Fruit fly (Drosophila melanogaster): ENCODE measurements around the gene Pus7.

The Pus7 gene

DNA sequence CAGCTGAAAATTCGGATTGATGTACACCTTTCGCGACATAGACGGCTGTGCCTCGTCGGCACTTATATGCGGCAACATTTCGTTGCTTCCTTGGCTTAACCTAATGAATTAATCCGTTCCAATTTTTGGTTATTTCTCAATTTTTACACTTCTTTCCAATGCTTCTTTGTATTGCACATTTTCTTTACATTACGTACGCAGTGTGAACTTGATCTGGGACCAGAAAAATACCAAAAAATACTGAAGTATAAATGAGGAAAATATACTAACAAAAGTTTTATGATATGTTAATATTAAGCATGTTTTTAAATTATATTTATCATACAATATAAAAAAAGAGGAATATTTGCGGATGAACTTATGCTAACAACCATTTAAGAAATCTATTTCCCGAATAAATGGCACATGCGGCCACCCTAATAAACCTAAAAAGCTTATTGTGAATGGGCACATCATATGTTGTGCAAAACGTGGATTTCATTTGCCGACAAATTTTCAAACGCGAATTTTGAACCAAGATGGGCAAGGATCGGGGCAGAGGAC is at the start of gene Pus7, which contains the start of gene ZC3H3:
Gene Pus7 (plus strand): TSS at position 437 of the 543 bp plus-strand sequence.
Gene ZC3H3 (minus strand): TSS at position 197 of the 543 bp plus-strand sequence.
- no peak for TF ChIP-seq CG8478 (optimal IDR thresholded peaks at IDR 0.05)
- TF ChIP-seq CTCF (optimal IDR thresholded peaks at IDR 0.05), result no peak

dm6 chr3L:8460050-8460878 is 49.5 kb upstream of the Pus7 start:
- no peak for TF ChIP-seq CG8478 (optimal IDR thresholded peaks at IDR 0.05)
- TF ChIP-seq CTCF (optimal IDR thresholded peaks at IDR 0.05), result no peak

DNA sequence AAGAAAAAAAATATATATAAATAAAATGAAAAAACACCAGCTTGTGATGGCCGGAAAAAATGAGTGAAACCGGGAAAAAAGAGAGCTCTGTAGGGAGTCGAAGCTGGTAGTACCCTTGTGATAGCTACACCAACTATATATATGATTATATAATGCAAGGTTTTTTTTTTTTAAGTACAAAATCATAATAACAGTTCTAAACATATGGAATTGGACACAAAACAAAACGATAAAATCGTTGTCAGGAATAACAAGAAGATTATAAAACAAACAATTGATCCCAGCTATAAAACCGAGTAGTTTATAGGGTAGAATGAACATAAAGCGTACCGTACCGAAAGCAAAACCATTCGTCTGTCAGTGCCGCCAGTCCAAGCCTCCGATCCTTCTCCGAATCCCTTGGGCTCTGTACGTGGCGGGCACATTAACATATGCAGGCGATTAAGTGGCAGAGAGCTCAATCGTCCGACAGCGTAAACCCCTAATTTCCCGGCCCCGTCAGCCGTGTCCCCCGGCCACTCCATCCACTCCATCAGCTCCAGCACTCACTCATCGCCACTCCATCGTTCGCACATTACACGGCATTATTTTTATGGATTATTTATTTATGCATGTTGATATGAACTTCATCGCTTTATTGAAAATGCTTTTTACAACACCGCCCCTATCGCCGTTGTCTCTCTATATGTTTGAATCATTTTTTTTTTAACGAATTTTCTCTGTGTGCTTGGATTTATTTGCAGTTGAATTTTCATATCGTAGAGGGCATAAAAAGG is 48.4 kb upstream of the Pus7 start:
- TF ChIP-seq CTCF (optimal IDR thresholded peaks at IDR 0.05) (no peak), CG8478 (optimal IDR thresholded peaks at IDR 0.05) (no peak)

DNA sequence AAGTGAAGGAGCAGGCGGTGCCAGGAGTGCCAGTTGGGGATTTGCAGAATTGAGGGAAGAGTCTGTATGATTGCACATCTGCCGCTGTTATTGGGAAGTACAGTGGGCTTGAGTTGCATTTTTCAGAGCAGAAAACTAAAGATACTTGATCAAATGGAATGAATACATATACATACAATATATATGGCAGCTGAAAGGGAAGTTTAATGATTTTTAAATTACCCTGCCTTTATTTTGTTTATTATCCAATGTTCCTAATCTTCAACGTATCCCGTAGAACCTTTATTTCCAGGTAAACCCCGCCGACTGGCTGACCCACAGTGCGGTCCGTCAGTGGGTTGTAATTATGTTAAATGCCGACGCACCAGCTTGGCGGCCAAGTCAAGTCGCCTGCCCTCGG is 28.9 kb upstream of the Pus7 start:
- TF ChIP-seq CTCF (optimal IDR thresholded peaks at IDR 0.05) (no peak), CG8478 (optimal IDR thresholded peaks at IDR 0.05) (no peak)

DNA sequence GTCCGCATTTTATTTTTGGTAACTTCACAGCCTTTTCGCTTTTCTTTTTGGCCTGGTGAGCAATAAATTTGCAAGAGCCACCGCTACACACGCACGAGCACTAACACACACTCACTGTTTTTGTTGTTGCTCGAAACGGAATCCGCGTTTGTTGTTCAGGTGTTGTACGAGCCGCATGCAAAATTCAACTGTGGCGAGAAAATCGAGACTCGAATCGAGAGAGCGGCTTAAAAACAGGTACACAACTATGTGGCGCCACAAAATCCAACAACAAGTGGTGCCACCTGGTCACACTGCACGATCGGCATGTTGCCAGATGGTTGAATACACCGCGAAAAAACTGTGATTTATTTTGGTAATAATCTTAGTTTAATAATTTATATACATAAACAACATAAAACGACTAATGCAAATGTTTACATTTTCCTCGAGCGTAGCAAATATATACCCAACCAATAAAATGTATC is 2.8 kb upstream of the Pus7 start, which contains the start of gene CG43163:
Gene CG43163 (minus strand): TSS at position 172 of the 467 bp plus-strand sequence.
- TF ChIP-seq CTCF (optimal IDR thresholded peaks at IDR 0.05) (peak in 1 of 2 experiments; percentile 29), CG8478 (optimal IDR thresholded peaks at IDR 0.05) (no peak)

dm6 chr3L:8512428-8512827 is 2.6 kb downstream of the Pus7 start, which contains the start of gene CG6765:
TSS of gene CG6765 (plus strand) at chr3L:8512767.
- TF ChIP-seq CG8478 (optimal IDR thresholded peaks at IDR 0.05), result no peak

DNA sequence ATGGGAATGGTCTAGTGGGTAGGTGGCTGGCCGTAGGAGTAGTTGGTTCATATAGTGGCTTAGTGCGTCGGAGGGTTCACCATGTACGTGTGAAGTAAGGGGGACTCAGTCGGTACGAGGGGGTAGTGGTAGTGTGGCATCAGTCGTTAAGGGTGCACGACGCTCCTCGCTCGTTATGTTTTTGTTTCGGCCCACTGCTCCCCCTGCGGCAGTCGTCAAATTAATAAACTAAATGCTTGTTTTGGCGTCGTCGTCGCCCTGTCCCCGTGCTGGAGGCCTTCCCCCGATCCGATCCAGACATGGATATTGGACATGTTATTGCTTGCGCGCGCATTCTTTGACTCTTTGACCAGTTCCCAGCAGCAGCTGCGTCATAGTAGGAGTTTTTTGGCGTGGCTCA is 3.5 kb downstream of the Pus7 start:
- TF ChIP-seq CTCF (optimal IDR thresholded peaks at IDR 0.05) (no peak), CG8478 (optimal IDR thresholded peaks at IDR 0.05) (no peak)

dm6 chr3L:8514768-8515167 is 5.0 kb downstream of the Pus7 start, which contains the start of gene CG6683:
TSS of gene CG6683 (minus strand) at chr3L:8514921.
- TF ChIP-seq CG8478 (optimal IDR thresholded peaks at IDR 0.05) (no peak), CTCF (optimal IDR thresholded peaks at IDR 0.05) (no peak)

DNA sequence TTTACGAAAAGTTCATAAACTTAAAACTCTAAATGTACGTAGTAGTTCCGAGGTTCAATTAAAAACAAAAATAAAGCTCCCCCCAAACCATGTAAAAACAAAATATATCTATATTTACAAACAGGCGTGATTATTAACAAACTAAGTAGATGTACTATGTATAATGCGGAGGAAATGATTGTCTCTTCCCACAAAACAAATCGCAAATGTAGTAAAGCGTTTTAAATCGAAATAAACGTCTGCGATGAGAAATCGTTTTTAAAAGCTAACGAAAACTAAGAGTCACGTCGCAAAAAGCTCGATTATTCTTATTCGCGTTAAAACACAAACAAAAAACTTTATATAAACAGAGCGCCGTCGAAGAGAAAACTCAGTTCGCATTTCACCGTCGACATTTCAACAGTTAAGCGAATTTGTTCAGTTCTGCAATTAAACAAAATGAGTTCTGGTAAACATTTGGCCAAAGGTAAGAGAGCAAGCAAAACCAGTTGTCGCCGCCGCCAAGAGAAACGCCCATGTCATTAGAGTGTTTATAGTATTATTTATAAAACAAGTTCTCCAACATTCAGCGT is 8.8 kb downstream of the Pus7 start, which contains the start of gene GstO3:
Gene GstO3 (plus strand): TSS at position 370 of the 572 bp plus-strand sequence.
- no peak for TF ChIP-seq CG8478 (optimal IDR thresholded peaks at IDR 0.05)
- TF ChIP-seq CTCF (optimal IDR thresholded peaks at IDR 0.05), result no peak

dm6 chr3L:8519232-8519631 is 9.4 kb downstream of the Pus7 start:
- no peak for TF ChIP-seq CG8478 (optimal IDR thresholded peaks at IDR 0.05)
- TF ChIP-seq CTCF (optimal IDR thresholded peaks at IDR 0.05), result no peak

DNA sequence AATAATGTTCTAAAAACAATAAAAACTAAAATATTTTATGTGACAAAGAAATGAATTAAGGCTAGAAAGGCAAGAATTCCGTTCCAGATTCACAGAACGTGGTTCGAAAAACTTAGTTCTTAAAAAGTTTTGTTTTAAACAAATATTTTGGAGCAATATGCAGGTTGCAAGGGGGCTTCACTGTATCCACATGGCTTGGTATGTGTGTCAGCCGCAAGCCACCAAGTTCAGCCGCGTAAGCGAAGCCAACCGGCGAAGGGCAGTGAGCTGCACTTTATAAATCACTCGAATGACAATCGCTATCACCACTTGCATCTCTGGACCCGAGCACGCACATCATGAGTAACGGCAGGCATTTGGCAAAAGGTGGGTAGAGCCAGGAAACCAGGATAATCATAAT is 10.4 kb downstream of the Pus7 start, which contains the start of gene se:
Gene se (plus strand): TSS at position 301 of the 400 bp plus-strand sequence.
- no peak for TF ChIP-seq CTCF (optimal IDR thresholded peaks at IDR 0.05)
- no peak for TF ChIP-seq CG8478 (optimal IDR thresholded peaks at IDR 0.05)

dm6 chr3L:8523257-8523656 is 13.5 kb downstream of the Pus7 start, which contains the start of gene GstO2:
TSS of gene GstO2 (minus strand) at chr3L:8523501.
- TF ChIP-seq CG8478 (optimal IDR thresholded peaks at IDR 0.05) (no peak), CTCF (optimal IDR thresholded peaks at IDR 0.05) (no peak)

dm6 chr3L:8524816-8525625 is 15.2 kb downstream of the Pus7 start, which contains the start of the genes GstO1 and foi:
TSS of gene GstO1 (minus strand) at chr3L:8524866.
TSS of gene foi (plus strand) at chr3L:8525244.
- TF ChIP-seq CG8478 (optimal IDR thresholded peaks at IDR 0.05) (no peak), CTCF (optimal IDR thresholded peaks at IDR 0.05) (peak in 1 of 2 experiments; percentile 31)

All from S2 (cell line).